Fruit fly (Drosophila melanogaster): ENCODE data around the gene BicD.
A peak's percentile ranks its signal among the peaks of the same experiment; 100 is the strongest.

Gene BicD

DNA sequence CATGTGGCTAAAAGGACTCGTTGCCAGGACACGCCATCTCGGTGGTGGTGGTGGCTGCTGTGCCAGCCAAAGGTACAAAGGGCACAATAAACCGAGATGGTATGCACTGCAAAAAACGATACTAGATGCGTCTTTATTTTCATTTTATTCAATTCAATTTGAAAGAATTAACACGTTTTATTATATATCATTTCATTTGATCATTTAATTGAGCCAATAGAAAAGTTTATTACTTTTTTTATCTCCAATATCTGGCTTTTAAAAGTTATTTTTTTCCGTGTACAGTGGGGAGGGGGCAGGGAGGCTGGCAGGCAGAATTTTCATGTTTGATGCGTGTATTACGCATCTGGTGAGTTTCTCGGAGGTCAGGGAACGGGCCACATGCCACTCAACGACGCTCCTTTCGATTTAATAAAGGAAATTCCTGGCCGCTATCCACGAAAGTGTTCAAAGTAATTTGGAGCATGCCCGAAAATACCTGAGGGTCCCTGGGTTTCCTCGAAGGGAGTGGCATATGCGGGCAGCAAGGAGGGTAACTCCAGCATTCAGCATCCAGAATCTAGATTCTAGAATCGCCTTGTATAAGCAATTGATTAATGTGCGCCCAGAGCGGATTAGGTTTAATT lies 41.2 kb upstream of the BicD start:
- TF ChIP-seq CG4854 (GFP tag; optimal IDR thresholded peaks at IDR 0.05), result no peak
- TF ChIP-seq CG9215 (GFP tag; IDR thresholded peaks at IDR 0.05), result peak; percentile 73
- TF ChIP-seq Dek (tag; optimal IDR thresholded peaks at IDR 0.05), result peak; percentile 83
- TF ChIP-seq CG7556 (GFP tag; optimal IDR thresholded peaks at IDR 0.05), result peak; percentile 94
- peak; percentile 90 for TF ChIP-seq CG4424 (GFP tag; optimal IDR thresholded peaks at IDR 0.05)
- no peak for TF ChIP-seq Doc2 (GFP tag; IDR thresholded peaks at IDR 0.05)
- peak; percentile 4 for TF ChIP-seq corto (GFP tag; optimal IDR thresholded peaks at IDR 0.05)
- peak; percentile 84 for TF ChIP-seq chm (GFP tag; IDR thresholded peaks at IDR 0.05)
- TF ChIP-seq bigmax (GFP tag; optimal IDR thresholded peaks at IDR 0.05), result no peak
- peak; percentile 81 for TF ChIP-seq Hsf (GFP tag; optimal IDR thresholded peaks at IDR 0.05)
- TF ChIP-seq CG32767 (GFP tag; IDR thresholded peaks at IDR 0.05), result peak; percentile 85
- TF ChIP-seq da (GFP tag; optimal IDR thresholded peaks at IDR 0.05), result peak; percentile 40
- TF ChIP-seq wdn (GFP tag; IDR thresholded peaks at IDR 0.05), result peak; percentile 48; the same call in 1 of the 2 replicates
- peak; percentile 96 for TF ChIP-seq CG15696 (tag; optimal IDR thresholded peaks at IDR 0.05)
- no peak; the same call in 1 of the 2 replicates for TF ChIP-seq dati (GFP tag; IDR thresholded peaks at IDR 0.05)
- TF ChIP-seq CG12299 (tag; optimal IDR thresholded peaks at IDR 0.05), result peak; percentile 85
- peak; percentile 85 for TF ChIP-seq pnt (GFP tag; optimal IDR thresholded peaks at IDR 0.05)
- TF ChIP-seq Sox102F (GFP tag; optimal IDR thresholded peaks at IDR 0.05), result peak; percentile 86
- TF ChIP-seq stwl (tag; optimal IDR thresholded peaks at IDR 0.05), result peak; percentile 51
- TF ChIP-seq sob (GFP tag; IDR thresholded peaks at IDR 0.05), result peak; percentile 84
- peak; percentile 17 for TF ChIP-seq CG10565 (GFP tag; optimal IDR thresholded peaks at IDR 0.05)
- peak; percentile 81 for TF ChIP-seq CG34376 (GFP tag; optimal IDR thresholded peaks at IDR 0.05)
- TF ChIP-seq Dp (GFP tag; optimal IDR thresholded peaks at IDR 0.05), result no peak
- peak; percentile 72 for TF ChIP-seq CG4707 (GFP tag; optimal IDR thresholded peaks at IDR 0.05)
- no peak for TF ChIP-seq HLHmδ (GFP tag; optimal IDR thresholded peaks at IDR 0.05)
- TF ChIP-seq Six4 (GFP tag; optimal IDR thresholded peaks at IDR 0.05), result peak; percentile 76
- TF ChIP-seq pan (optimal IDR thresholded peaks at IDR 0.05), result no peak
- TF ChIP-seq pan (GFP tag; optimal IDR thresholded peaks at IDR 0.05 in 1 of 2, IDR thresholded peaks at IDR 0.05 in 1 of 2), result peak in 1 of 2 experiments; percentile 89
- TF ChIP-seq B-H2 (GFP tag; optimal IDR thresholded peaks at IDR 0.05), result no peak
- TF ChIP-seq Asciz (GFP tag; optimal IDR thresholded peaks at IDR 0.05), result peak; percentile 87
- peak; percentile 77 for TF ChIP-seq CG6272 (GFP tag; IDR thresholded peaks at IDR 0.05)
- TF ChIP-seq sna (GFP tag; IDR thresholded peaks at IDR 0.05; ENCODE audit: partially characterized antibody), result no peak
- TF ChIP-seq CG10959 (GFP tag; IDR thresholded peaks at IDR 0.05), result peak; percentile 76
- peak; percentile 73 for TF ChIP-seq CG12155 (GFP tag; optimal IDR thresholded peaks at IDR 0.05)
- peak; percentile 83 for TF ChIP-seq tin (GFP tag; optimal IDR thresholded peaks at IDR 0.05)
- peak; percentile 35; the same call in 1 of the 2 replicates for TF ChIP-seq Poxn (GFP tag; IDR thresholded peaks at IDR 0.05)
- TF ChIP-seq H2.0 (GFP tag; IDR thresholded peaks at IDR 0.05), result peak; percentile 78
- no peak for TF ChIP-seq CG13624 (GFP tag; optimal IDR thresholded peaks at IDR 0.05)
- TF ChIP-seq chinmo (GFP tag; IDR thresholded peaks at IDR 0.05; ENCODE audit: partially characterized antibody), result no peak
- peak; percentile 90 for TF ChIP-seq Hmr (GFP tag; optimal IDR thresholded peaks at IDR 0.05)
- TF ChIP-seq Antp (GFP tag; optimal IDR thresholded peaks at IDR 0.05), result peak; percentile 77
- TF ChIP-seq sens-2 (GFP tag; IDR thresholded peaks at IDR 0.05), result peak; percentile 79
- TF ChIP-seq cad (GFP tag; optimal IDR thresholded peaks at IDR 0.05), result no peak
- peak; percentile 83 for TF ChIP-seq CG12219 (GFP tag; optimal IDR thresholded peaks at IDR 0.05)
- peak; percentile 85 for TF ChIP-seq CG9817 (tag; optimal IDR thresholded peaks at IDR 0.05)
- TF ChIP-seq CG30020 (tag; optimal IDR thresholded peaks at IDR 0.05), result peak; percentile 68
- no peak for TF ChIP-seq amos (GFP tag; IDR thresholded peaks at IDR 0.05; ENCODE audit: partially characterized antibody)
- peak; percentile 94 for TF ChIP-seq CG13424 (tag; optimal IDR thresholded peaks at IDR 0.05)
- TF ChIP-seq sr (GFP tag; IDR thresholded peaks at IDR 0.05), result 0 out of 3 replicates have a peak, but pooled peaks have one; percentile 17
- peak; percentile 59 for TF ChIP-seq cato (GFP tag; optimal IDR thresholded peaks at IDR 0.05; ENCODE audit: borderline replicate concordance)

Data from whole organism, embryonic.